Fruit fly (Drosophila melanogaster) whole organism, wandering third instar larva: Measurements from ENCODE around the gene CG10097.

Experiments used
- Abd-B ChIP-seq: fragments of >200 bp; optimal IDR thresholded peaks from 2 replicates; lab custom pipeline; 2017; ENCODE audit warnings: missing biosample characterization, missing genetic modification characterization
- CG32264 ChIP-seq: fragments of 200-800 bp; sonication (Bioruptor generic); optimal IDR thresholded peaks from 2 replicates; lab custom pipeline; 2016; ENCODE audit warnings: missing biosample characterization, missing genetic modification characterization
- pan ChIP-seq: fragments of >200 bp; optimal IDR thresholded peaks from 2 replicates; lab custom pipeline; 2017

DNA sequence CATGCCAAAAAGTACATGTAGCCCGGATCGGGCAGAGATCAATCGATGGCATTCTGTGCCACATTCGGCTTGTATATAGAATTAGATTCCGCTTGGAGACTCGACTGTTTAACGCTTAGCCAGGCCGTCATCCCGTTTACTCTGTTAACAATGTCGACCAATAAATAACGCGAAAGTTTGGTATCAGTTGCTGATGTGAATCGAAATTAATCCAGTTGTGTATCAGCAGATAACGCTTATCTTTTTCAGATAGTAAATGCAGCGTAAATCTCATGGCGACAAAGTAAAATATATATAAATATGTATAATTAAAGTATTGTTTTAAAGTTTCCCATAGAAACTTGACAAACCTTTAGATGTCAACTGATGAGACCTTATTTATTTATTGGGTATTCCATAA lies 15.7 kb upstream of the CG10097 start:
- TF ChIP-seq pan (lab: Kevin White, UChicago): no peak
- no peak for TF ChIP-seq Abd-B (GFP tag; lab: Kevin White, UChicago)
- TF ChIP-seq CG32264 (GFP tag; lab: Kevin White, UChicago): no peak
